Worm (Caenorhabditis elegans): ENCODE results near the gene T28A11.19.

The T28A11.19 gene

ce11 chrV:3236610-3237009, 32.7 kb downstream of the T28A11.19 start, which contains the start of the genes K08D9.9 and str-16:
Gene K08D9.9 (minus strand): TSS chrV:3236710.
Gene str-16 (plus strand): TSS chrV:3236875.
- no peak for TF ChIP-seq xbp-1 (tag; optimal IDR thresholded peaks at IDR 0.05)
- no peak for TF ChIP-seq C16A3.4 (tag; optimal IDR thresholded peaks at IDR 0.05)
- no peak for TF ChIP-seq hlh-4 (tag; optimal IDR thresholded peaks at IDR 0.05)
- no peak for TF ChIP-seq nhr-237 (tag; optimal IDR thresholded peaks at IDR 0.05)
- no peak for TF ChIP-seq fos-1 (tag; optimal IDR thresholded peaks at IDR 0.05)

- TF ChIP-seq dsc-1 (tag; optimal IDR thresholded peaks at IDR 0.05) (no peak), ets-5 (GFP tag; IDR thresholded peaks at IDR 0.05) (no peak), C16A3.4 (tag; optimal IDR thresholded peaks at IDR 0.05) (no peak), egl-27 (tag; optimal IDR thresholded peaks at IDR 0.05) (no peak), fkh-10 (GFP tag; optimal IDR thresholded peaks at IDR 0.05) (no peak), nhr-76 (tag; optimal IDR thresholded peaks at IDR 0.05) (no peak)
Measured at ce11 chrV:3234887-3235286, 34.4 kb downstream of the T28A11.19 start, which contains the start of gene K08D9.6. Gene K08D9.6 (minus strand): TSS chrV:3234987.

- TF ChIP-seq mef-2 (tag; optimal IDR thresholded peaks at IDR 0.05), result no peak
- no peak for TF ChIP-seq aly-2 (tag; optimal IDR thresholded peaks at IDR 0.05)
- TF ChIP-seq zip-4 (GFP tag; optimal IDR thresholded peaks at IDR 0.05), result no peak
- no peak for TF ChIP-seq zag-1 (tag; optimal IDR thresholded peaks at IDR 0.05)
- no peak for TF ChIP-seq tbx-2 (tag; optimal IDR thresholded peaks at IDR 0.05)
- TF ChIP-seq nhr-237 (tag; optimal IDR thresholded peaks at IDR 0.05), result no peak
- no peak for TF ChIP-seq pag-3 (tag; optimal IDR thresholded peaks at IDR 0.05; ENCODE audit: borderline replicate concordance, insufficient read depth)
- no peak for TF ChIP-seq alr-1 (tag; optimal IDR thresholded peaks at IDR 0.05; ENCODE audit: borderline replicate concordance)
- TF ChIP-seq unc-130 (tag; optimal IDR thresholded peaks at IDR 0.05), result no peak
- no peak for TF ChIP-seq elt-3 (tag; optimal IDR thresholded peaks at IDR 0.05)
- TF ChIP-seq C34B4.2 (tag; optimal IDR thresholded peaks at IDR 0.05), result no peak
- no peak for TF ChIP-seq dsc-1 (tag; optimal IDR thresholded peaks at IDR 0.05)
- TF ChIP-seq ceh-82 (tag; optimal IDR thresholded peaks at IDR 0.05), result no peak
- no peak for TF ChIP-seq nhr-28 (tag; optimal IDR thresholded peaks at IDR 0.05)
- no peak for TF ChIP-seq mdl-1 (tag; optimal IDR thresholded peaks at IDR 0.05)
- no peak for TF ChIP-seq ceh-8 (GFP tag; optimal IDR thresholded peaks at IDR 0.05)
- no peak for TF ChIP-seq nhr-71 (tag; optimal IDR thresholded peaks at IDR 0.05)
- TF ChIP-seq dpl-1 (GFP tag; optimal IDR thresholded peaks at IDR 0.05), result no peak
- TF ChIP-seq jun-1 (tag; optimal IDR thresholded peaks at IDR 0.05), result no peak
- no peak for TF ChIP-seq nhr-20 (tag; optimal IDR thresholded peaks at IDR 0.05)
Measured at ce11 chrV:3230597-3230996, 38.7 kb downstream of the T28A11.19 start, which contains the start of gene K08D9.10. Gene K08D9.10 (plus strand): TSS chrV:3230897.

ce11 chrV:3230150-3230549, 39.2 kb downstream of the T28A11.19 start:
- no peak for TF ChIP-seq ces-1 (GFP tag; optimal IDR thresholded peaks at IDR 0.05)
- TF ChIP-seq mep-1 (tag; optimal IDR thresholded peaks at IDR 0.05), result no peak
- no peak for TF ChIP-seq sup-37 (GFP tag; optimal IDR thresholded peaks at IDR 0.05)
- no peak for TF ChIP-seq egl-13 (tag; optimal IDR thresholded peaks at IDR 0.05)
- no peak for TF ChIP-seq alr-1 (tag; optimal IDR thresholded peaks at IDR 0.05; ENCODE audit: borderline replicate concordance)
- no peak for TF ChIP-seq fkh-10 (GFP tag; optimal IDR thresholded peaks at IDR 0.05)
- TF ChIP-seq dpl-1 (GFP tag; optimal IDR thresholded peaks at IDR 0.05), result no peak
- TF ChIP-seq hlh-4 (tag; optimal IDR thresholded peaks at IDR 0.05), result no peak
- TF ChIP-seq tlp-1 (tag; optimal IDR thresholded peaks at IDR 0.05), result no peak
- TF ChIP-seq hpl-2 (GFP tag; optimal IDR thresholded peaks at IDR 0.05), result no peak
- no peak for TF ChIP-seq mab-9 (GFP tag; IDR thresholded peaks at IDR 0.05)
- TF ChIP-seq ceh-82 (tag; optimal IDR thresholded peaks at IDR 0.05), result no peak
- TF ChIP-seq nhr-12 (tag; optimal IDR thresholded peaks at IDR 0.05), result no peak
- no peak for TF ChIP-seq sptf-1 (tag; optimal IDR thresholded peaks at IDR 0.05)
- TF ChIP-seq unc-86 (tag; optimal IDR thresholded peaks at IDR 0.05), result no peak
- no peak for TF ChIP-seq ceh-8 (GFP tag; optimal IDR thresholded peaks at IDR 0.05)
- TF ChIP-seq F16B12.6 (tag; optimal IDR thresholded peaks at IDR 0.05), result no peak
- TF ChIP-seq ceh-90 (tag; optimal IDR thresholded peaks at IDR 0.05), result no peak
